Fruit fly (Drosophila melanogaster) whole organism, embryonic: ENCODE measurements around the gene CG8861.
A peak's percentile ranks its signal among the peaks of the same experiment; 100 is the strongest.

ENCODE experiments used
- ATbp ChIP-seq: fragments of 200-800 bp; sonication (Bioruptor generic); optimal IDR thresholded peaks from 2 replicates; lab custom pipeline; 2017; ENCODE audit warnings: missing biosample characterization, mild to moderate bottlenecking, missing genetic modification characterization, missing genetic modification reagents
- Bteb2 ChIP-seq: fragments of 200-800 bp; sonication (Bioruptor generic); optimal IDR thresholded peaks from 2 replicates; lab custom pipeline; 2016; ENCODE audit warnings: missing biosample characterization, missing genetic modification characterization
- CG10267 ChIP-seq: fragments of 200-800 bp; sonication (Bioruptor generic); optimal IDR thresholded peaks from 2 replicates; lab custom pipeline; 2018; ENCODE audit warnings: missing biosample characterization, mild to moderate bottlenecking, missing genetic modification characterization, moderate library complexity
- CG10366 ChIP-seq: fragments of 200-800 bp; sonication (Bioruptor generic); IDR thresholded peaks from 2 replicates; pipeline ENCODE4 v1.3.6; 2022; ENCODE audit warnings: missing biosample characterization, missing genetic modification characterization
- CG11247 ChIP-seq: fragments of 200-800 bp; sonication (Bioruptor generic); IDR thresholded peaks from 2 replicates; pipeline ENCODE4 v1.3.6; 2022; ENCODE audit warnings: missing biosample characterization, missing genetic modification characterization
- CG11696 ChIP-seq: fragments of 200-800 bp; sonication (Bioruptor generic); IDR thresholded peaks from 2 replicates; pipeline ENCODE4 v1.3.6; 2022; ENCODE audit warnings: missing biosample characterization, missing genetic modification characterization
- CG13775 ChIP-seq: fragments of 200-800 bp; sonication (Bioruptor generic); optimal IDR thresholded peaks from 3 replicates; lab custom pipeline; 2017; ENCODE audit warnings: missing biosample characterization, mild to moderate bottlenecking, missing genetic modification characterization
- CG14710 ChIP-seq: fragments of 200-800 bp; sonication (Bioruptor generic); optimal IDR thresholded peaks from 3 replicates; lab custom pipeline; 2019; ENCODE audit warnings: missing biosample characterization, mild to moderate bottlenecking, missing genetic modification characterization, moderate library complexity
- CG14965 ChIP-seq: fragments of 200-800 bp; sonication (Bioruptor generic); optimal IDR thresholded peaks from 2 replicates; lab custom pipeline; 2016; ENCODE audit warnings: missing biosample characterization, missing genetic modification characterization, borderline replicate concordance
- CG15479 ChIP-seq: fragments of 200-800 bp; sonication (Bioruptor generic); optimal IDR thresholded peaks from 3 replicates; lab custom pipeline; 2019; ENCODE audit warnings: missing biosample characterization, mild to moderate bottlenecking, missing genetic modification characterization, moderate library complexity
- CG17385 ChIP-seq: fragments of 200-800 bp; sonication (Bioruptor generic); optimal IDR thresholded peaks from 3 replicates; lab custom pipeline; 2018; ENCODE audit warnings: missing biosample characterization, mild to moderate bottlenecking, missing genetic modification characterization
- CG17912 ChIP-seq: fragments of 200-800 bp; sonication (Bioruptor generic); optimal IDR thresholded peaks from 2 replicates; lab custom pipeline; 2018; ENCODE audit warnings: missing biosample characterization, mild to moderate bottlenecking, missing genetic modification characterization
- CG2202 ChIP-seq: fragments of 200-800 bp; sonication (Bioruptor generic); optimal IDR thresholded peaks from 2 replicates; lab custom pipeline; 2018; ENCODE audit warnings: missing biosample characterization, mild to moderate bottlenecking, missing genetic modification characterization
- CG2875 ChIP-seq: fragments of 200-800 bp; sonication (Bioruptor generic); optimal IDR thresholded peaks from 2 replicates; lab custom pipeline; 2017; ENCODE audit warnings: missing biosample characterization, mild to moderate bottlenecking, missing genetic modification characterization, missing genetic modification reagents
- CG30431 ChIP-seq: fragments of 200-800 bp; sonication (Bioruptor generic); optimal IDR thresholded peaks from 2 replicates; lab custom pipeline; 2017; ENCODE audit warnings: missing biosample characterization, missing genetic modification characterization
- CG3065 ChIP-seq: fragments of 200-800 bp; sonication (Bioruptor generic); optimal IDR thresholded peaks from 2 replicates; lab custom pipeline; 2016; ENCODE audit warnings: missing biosample characterization, missing genetic modification characterization
- CG34376 ChIP-seq: fragments of 200-800 bp; sonication (Bioruptor generic); optimal IDR thresholded peaks from 2 replicates; lab custom pipeline; 2018; ENCODE audit warnings: missing biosample characterization, mild to moderate bottlenecking, missing genetic modification characterization
- CG6813 ChIP-seq: fragments of 200-800 bp; sonication (Bioruptor generic); optimal IDR thresholded peaks from 2 replicates; lab custom pipeline; 2017; ENCODE audit warnings: missing biosample characterization, missing genetic modification characterization, mild to moderate bottlenecking, moderate library complexity, missing genetic modification reagents
- CG8290 ChIP-seq, 3 experiments: fragments of 200-800 bp; sonication (Bioruptor generic); optimal IDR thresholded peaks; 2 replicates each; lab custom pipeline; 2016 to 2019; ENCODE audit warnings: missing biosample characterization in 3 of 3, missing genetic modification characterization in 3 of 3, mild to moderate bottlenecking in 2 of 3, moderate library complexity in 1 of 3
- CG8944 ChIP-seq: fragments of 200-800 bp; sonication (Bioruptor generic); optimal IDR thresholded peaks from 3 replicates; lab custom pipeline; 2016; ENCODE audit warnings: missing biosample characterization, missing genetic modification characterization
- Camta ChIP-seq: fragments of 200-800 bp; sonication (Bioruptor generic); optimal IDR thresholded peaks from 2 replicates; lab custom pipeline; 2016; ENCODE audit warnings: missing biosample characterization, missing genetic modification characterization
- Deaf1 ChIP-seq: fragments of 200-800 bp; optimal IDR thresholded peaks from 3 replicates; lab custom pipeline; 2019; ENCODE audit warnings: missing biosample characterization, mild to moderate bottlenecking, missing genetic modification characterization, moderate library complexity
- Dip3 ChIP-seq: fragments of 200-800 bp; sonication (Bioruptor generic); optimal IDR thresholded peaks from 3 replicates; lab custom pipeline; 2016; ENCODE audit warnings: missing biosample characterization, missing genetic modification characterization
- Drgx ChIP-seq: fragments of 200-800 bp; sonication (Bioruptor generic); IDR thresholded peaks from 2 replicates; pipeline ENCODE4 v1.3.6; 2022; ENCODE audit warnings: missing biosample characterization, missing genetic modification characterization
- HLH3B ChIP-seq: fragments of 200-800 bp; sonication (Bioruptor generic); IDR thresholded peaks from 2 replicates; pipeline ENCODE4 v1.3.6; 2022; ENCODE audit warnings: missing biosample characterization, missing genetic modification characterization
- Hsf ChIP-seq: fragments of 200-800 bp; sonication (Bioruptor generic); optimal IDR thresholded peaks from 3 replicates; lab custom pipeline; 2016; ENCODE audit warnings: missing biosample characterization, missing genetic modification characterization
- Med ChIP-seq: fragments of 200-800 bp; sonication (Bioruptor generic); peaks from one replicate; lab custom pipeline; 2016; ENCODE audit warnings: missing biosample characterization, missing genetic modification characterization, mild to moderate bottlenecking, inconsistent platforms, moderate library complexity
- Oli ChIP-seq: fragments of 200-800 bp; sonication (Bioruptor generic); optimal IDR thresholded peaks from 2 replicates; lab custom pipeline; 2018; ENCODE audit warnings: missing biosample characterization, mild to moderate bottlenecking, missing genetic modification characterization, moderate library complexity
- Poxn ChIP-seq: fragments of 200-800 bp; sonication (Bioruptor generic); IDR thresholded peaks from 2 replicates; pipeline ENCODE4 v1.3.6; 2022; ENCODE audit warnings: missing biosample characterization, missing genetic modification characterization
- Sox100B ChIP-seq: fragments of 200-800 bp; sonication (Bioruptor generic); optimal IDR thresholded peaks from 3 replicates; lab custom pipeline; 2018; ENCODE audit warnings: missing biosample characterization, mild to moderate bottlenecking, missing genetic modification characterization
- Vsx1 ChIP-seq: fragments of 200-800 bp; sonication (Bioruptor generic); optimal IDR thresholded peaks from 2 replicates; lab custom pipeline; 2017; ENCODE audit warnings: missing biosample characterization, mild to moderate bottlenecking, missing genetic modification characterization, missing genetic modification reagents
- abd-A ChIP-seq: fragments of 200-800 bp; sonication (Bioruptor generic); optimal IDR thresholded peaks from 3 replicates; lab custom pipeline; 2019; ENCODE audit warnings: missing biosample characterization, mild to moderate bottlenecking, missing genetic modification characterization, moderate library complexity
- aop ChIP-seq: fragments of 200-800 bp; sonication (Bioruptor generic); IDR thresholded peaks from 2 replicates; pipeline ENCODE4 v1.3.6; 2022; ENCODE audit warnings: missing biosample characterization, missing genetic modification characterization
- ara ChIP-seq: fragments of 200-800 bp; sonication (Bioruptor generic); IDR thresholded peaks from 2 replicates; pipeline ENCODE4 v1.3.6; 2022; ENCODE audit warnings: missing biosample characterization, missing genetic modification characterization
- az2 ChIP-seq: fragments of 200-800 bp; sonication (Bioruptor generic); optimal IDR thresholded peaks from 3 replicates; lab custom pipeline; 2016; ENCODE audit warnings: missing biosample characterization, missing genetic modification characterization
- cwo ChIP-seq: fragments of 200-800 bp; sonication (Bioruptor generic); optimal IDR thresholded peaks from 3 replicates; lab custom pipeline; 2017; ENCODE audit warnings: missing biosample characterization, missing genetic modification characterization, mild to moderate bottlenecking, moderate library complexity, missing genetic modification reagents
- dmrt99B ChIP-seq: fragments of 200-800 bp; sonication (Bioruptor generic); optimal IDR thresholded peaks from 2 replicates; lab custom pipeline; 2018; ENCODE audit warnings: missing biosample characterization, mild to moderate bottlenecking, missing genetic modification characterization, moderate library complexity
- fd64A ChIP-seq: fragments of 200-800 bp; sonication (Bioruptor generic); optimal IDR thresholded peaks from 3 replicates; lab custom pipeline; 2018; ENCODE audit warnings: missing biosample characterization, mild to moderate bottlenecking, missing genetic modification characterization
- lola ChIP-seq, 3 experiments: fragments of >200 bp in 2 of 3; fragments of 200-800 bp in 1 of 3; sonication (Bioruptor generic) in 1 of 3; optimal IDR thresholded peaks; 2 replicates each; lab custom pipeline; 2017 to 2019; ENCODE audit warnings: missing biosample characterization in 3 of 3, missing genetic modification characterization in 3 of 3, mild to moderate bottlenecking in 1 of 3, moderate library complexity in 1 of 3
- nerfin-1 ChIP-seq: fragments of 200-800 bp; sonication (Bioruptor generic); optimal IDR thresholded peaks from 3 replicates; lab custom pipeline; 2019; ENCODE audit warnings: missing biosample characterization, mild to moderate bottlenecking, missing genetic modification characterization, moderate library complexity
- pho ChIP-seq: fragments of 200-800 bp; sonication (Bioruptor generic); optimal IDR thresholded peaks from 2 replicates; lab custom pipeline; 2016; ENCODE audit warnings: missing biosample characterization, missing genetic modification characterization
- repo ChIP-seq: fragments of 200-800 bp; sonication (Bioruptor generic); optimal IDR thresholded peaks from 2 replicates; lab custom pipeline; 2016; ENCODE audit warnings: missing biosample characterization, missing genetic modification characterization
- sima ChIP-seq: fragments of 200-800 bp; sonication (Bioruptor generic); optimal IDR thresholded peaks from 2 replicates; lab custom pipeline; 2016; ENCODE audit warnings: missing biosample characterization, missing genetic modification characterization
- tin ChIP-seq: fragments of 200-800 bp; sonication (Bioruptor generic); optimal IDR thresholded peaks from 3 replicates; lab custom pipeline; 2016; ENCODE audit warnings: missing biosample characterization, missing genetic modification characterization
- trem ChIP-seq: fragments of 200-800 bp; optimal IDR thresholded peaks from 3 replicates; lab custom pipeline; 2019; ENCODE audit warnings: missing biosample characterization, mild to moderate bottlenecking, missing genetic modification characterization, moderate library complexity
- trh ChIP-seq: fragments of 200-800 bp; sonication (Bioruptor generic); optimal IDR thresholded peaks from 2 replicates; lab custom pipeline; 2016; ENCODE audit warnings: missing biosample characterization, missing genetic modification characterization
- unc-4 ChIP-seq: fragments of 200-800 bp; sonication (Bioruptor generic); IDR thresholded peaks from 2 replicates; pipeline ENCODE4 v1.3.6; 2022; ENCODE audit warnings: missing biosample characterization, missing genetic modification characterization; ENCODE audit not compliant: partially characterized antibody
- unpg ChIP-seq: fragments of 200-800 bp; sonication (Bioruptor generic); optimal IDR thresholded peaks from 3 replicates; lab custom pipeline; 2018; ENCODE audit warnings: missing biosample characterization, mild to moderate bottlenecking, missing genetic modification characterization, moderate library complexity
- usp ChIP-seq: fragments of >200 bp; optimal IDR thresholded peaks from 2 replicates; lab custom pipeline; 2017; ENCODE audit warnings: missing biosample characterization, missing genetic modification characterization
- zen ChIP-seq: fragments of 200-800 bp; sonication (Bioruptor generic); optimal IDR thresholded peaks from 3 replicates; lab custom pipeline; 2018; ENCODE audit warnings: missing biosample characterization, mild to moderate bottlenecking, missing genetic modification characterization, moderate library complexity

The CG8861 gene

DNA sequence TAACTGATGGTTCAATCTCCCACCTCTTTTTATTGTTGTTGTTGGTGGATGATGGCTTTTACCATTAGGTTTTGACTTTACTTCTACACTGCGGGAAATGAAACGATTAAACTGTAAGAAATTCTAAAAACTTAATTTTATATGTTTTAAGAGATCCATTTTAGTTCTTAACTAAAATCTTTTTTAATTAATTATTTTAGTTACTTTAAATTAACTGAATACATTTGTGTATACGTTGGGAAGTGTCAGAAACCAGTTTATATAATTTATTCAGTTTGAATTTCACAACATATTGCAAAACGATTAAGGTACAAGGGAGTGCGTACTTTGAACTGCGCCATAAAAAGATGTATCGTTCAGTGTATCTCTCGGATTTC, 25.0 kb upstream of the CG8861 start (continued):
- TF ChIP-seq Oli (peak; percentile 89), CG11696 (GFP tag; lab: Robert Waterston, UW) (no peak), CG3065 (GFP tag; lab: Kevin White, UChicago) (peak; percentile 58), az2 (peak; percentile 87), Bteb2 (GFP tag; lab: Kevin White, UChicago) (peak; percentile 56), Med (peak; percentile 85), tin (GFP tag; lab: Kevin White, UChicago) (peak; percentile 79), Camta (GFP tag; lab: Kevin White, UChicago) (peak; percentile 27), CG34376 (GFP tag; lab: Kevin White, UChicago) (no peak), Drgx (GFP tag; lab: Robert Waterston, UW) (no peak), sima (GFP tag; lab: Kevin White, UChicago) (no peak), unc-4 (GFP tag; lab: Robert Waterston, UW) (no peak), trem (peak; percentile 86), Dip3 (no peak), CG30431 (GFP tag; lab: Kevin White, UChicago) (no peak), abd-A (tag; lab: Kevin White, UChicago) (peak; percentile 56), HLH3B (no peak), CG6813 (GFP tag; lab: Kevin White, UChicago) (peak; percentile 85), lola (GFP tag; optimal IDR thresholded peaks at IDR 0.05; lab: Kevin White, UChicago) (peak in 1 of 3 experiments; percentile 89), CG11247 (GFP tag; lab: Robert Waterston, UW) (no peak), zen (tag; lab: Kevin White, UChicago) (peak; percentile 72), ara (no peak), CG17385 (GFP tag; lab: Kevin White, UChicago) (peak; percentile 84), cwo (GFP tag; lab: Kevin White, UChicago) (peak; percentile 80), CG10366 (GFP tag; lab: Robert Waterston, UW) (no peak), trh (GFP tag; lab: Kevin White, UChicago) (peak; percentile 36), CG15479 (GFP tag; lab: Kevin White, UChicago) (no peak), fd64A (no peak), CG17912 (GFP tag; lab: Kevin White, UChicago) (no peak), Vsx1 (GFP tag; lab: Kevin White, UChicago) (peak; percentile 81), Hsf (GFP tag; lab: Kevin White, UChicago) (peak; percentile 75), Deaf1 (tag; lab: Kevin White, UChicago) (peak; percentile 63), Sox100B (peak; percentile 91), CG8290 (GFP tag; optimal IDR thresholded peaks at IDR 0.05; lab: Kevin White, UChicago) (peak; percentile 64), CG8290 (tag; optimal IDR thresholded peaks at IDR 0.05; lab: Kevin White, UChicago) (peak in 1 of 2 experiments; percentile 51), CG2202 (tag; lab: Kevin White, UChicago) (peak; percentile 75), dmrt99B (tag; lab: Kevin White, UChicago) (peak; percentile 94), CG13775 (GFP tag; lab: Kevin White, UChicago) (peak; percentile 83), unpg (GFP tag; lab: Kevin White, UChicago) (peak; percentile 91), repo (GFP tag; lab: Kevin White, UChicago) (no peak), CG2875 (peak; percentile 77), usp (GFP tag; lab: Kevin White, UChicago) (no peak), aop (no peak), Poxn (GFP tag; lab: Robert Waterston, UW) (no peak), ATbp (GFP tag; lab: Kevin White, UChicago) (peak; percentile 88), CG10267 (tag; lab: Kevin White, UChicago) (peak; percentile 89), nerfin-1 (tag; lab: Kevin White, UChicago) (peak; percentile 55), pho (GFP tag; lab: Kevin White, UChicago) (peak; percentile 37), CG14965 (GFP tag; lab: Kevin White, UChicago) (no peak), CG14710 (tag; lab: Kevin White, UChicago) (peak; percentile 92), CG8944 (GFP tag; lab: Kevin White, UChicago) (no peak)
